Worm (Caenorhabditis elegans): ENCODE data around the gene H41C03.1.

H41C03.1 gene

ce11 chrII:5895870-5896269 is 41.6 kb downstream of the H41C03.1 start, which contains the start of gene F59G1.4:
Gene F59G1.4, plus strand, starts transcription at chrII:5896170.
- no peak for TF ChIP-seq mml-1 (tag; optimal IDR thresholded peaks at IDR 0.05)
- no peak for TF ChIP-seq R02D3.7 (tag; optimal IDR thresholded peaks at IDR 0.05)
- no peak for TF ChIP-seq elt-2 (tag; optimal IDR thresholded peaks at IDR 0.05)
- no peak for TF ChIP-seq hmg-11 (tag; optimal IDR thresholded peaks at IDR 0.05)
- no peak for TF ChIP-seq unc-62 (GFP tag; optimal IDR thresholded peaks at IDR 0.05)
- no peak for TF ChIP-seq tbx-2 (tag; optimal IDR thresholded peaks at IDR 0.05)

ce11 chrII:5896512-5896911 is 42.3 kb downstream of the H41C03.1 start:
- TF ChIP-seq fkh-10 (GFP tag; optimal IDR thresholded peaks at IDR 0.05) (no peak), nhr-11 (tag; optimal IDR thresholded peaks at IDR 0.05) (peak; percentile 87), nhr-28 (tag; optimal IDR thresholded peaks at IDR 0.05) (no peak), lin-15B (tag; optimal IDR thresholded peaks at IDR 0.05) (no peak)

- TF ChIP-seq daf-12 (tag; optimal IDR thresholded peaks at IDR 0.05) (no peak), unc-39 (tag; optimal IDR thresholded peaks at IDR 0.05) (no peak), ama-1 (optimal IDR thresholded peaks at IDR 0.05) (peak; percentile 16), nhr-23 (tag; optimal IDR thresholded peaks at IDR 0.05) (peak; percentile 89), pha-4 (tag; optimal IDR thresholded peaks at IDR 0.05) (peak; percentile 83)
These were observed 44.9 kb downstream of the H41C03.1 start for ce11 chrII:5899080-5899479.

ce11 chrII:5899865-5900486 is 45.8 kb downstream of the H41C03.1 start:
- TF ChIP-seq nhr-12 (tag; optimal IDR thresholded peaks at IDR 0.05) (no peak), unc-39 (tag; optimal IDR thresholded peaks at IDR 0.05) (no peak), elt-2 (tag; optimal IDR thresholded peaks at IDR 0.05) (peak; percentile 65), ceh-16 (tag; optimal IDR thresholded peaks at IDR 0.05) (no peak)

ce11 chrII:5901407-5902026 is 47.3 kb downstream of the H41C03.1 start:
- TF ChIP-seq ama-1 (optimal IDR thresholded peaks at IDR 0.05) (peak; percentile 68), unc-62 (GFP tag; optimal IDR thresholded peaks at IDR 0.05) (peak; percentile 21), nhr-237 (tag; optimal IDR thresholded peaks at IDR 0.05) (no peak), ceh-82 (tag; optimal IDR thresholded peaks at IDR 0.05) (peak; percentile 23), ZK546.5 (tag; optimal IDR thresholded peaks at IDR 0.05) (no peak), mml-1 (tag; optimal IDR thresholded peaks at IDR 0.05) (no peak), pqm-1 (tag; optimal IDR thresholded peaks at IDR 0.05) (peak; percentile 6), nhr-43 (tag; optimal IDR thresholded peaks at IDR 0.05; ENCODE audit: poor library complexity, severe bottlenecking) (peak; percentile 35), egl-5 (tag; optimal IDR thresholded peaks at IDR 0.05) (peak; percentile 76), lin-39 (tag; optimal IDR thresholded peaks at IDR 0.05) (peak; percentile 5), elt-2 (tag; optimal IDR thresholded peaks at IDR 0.05) (peak; percentile 28), pha-4 (tag; optimal IDR thresholded peaks at IDR 0.05) (peak; percentile 5), nfya-1 (tag; optimal IDR thresholded peaks at IDR 0.05; ENCODE audit: insufficient read depth) (peak; percentile 75), nhr-11 (tag; optimal IDR thresholded peaks at IDR 0.05) (no peak), nhr-23 (tag; optimal IDR thresholded peaks at IDR 0.05) (peak; percentile 72), snpc-4 (tag; optimal IDR thresholded peaks at IDR 0.05) (peak; percentile 52), tbx-2 (tag; optimal IDR thresholded peaks at IDR 0.05) (peak; percentile 62), lsy-12 (tag; optimal IDR thresholded peaks at IDR 0.05) (peak; percentile 38), hmg-11 (tag; optimal IDR thresholded peaks at IDR 0.05) (peak; percentile 72)

ce11 chrII:5902139-5902538 is 47.9 kb downstream of the H41C03.1 start:
- TF ChIP-seq nhr-43 (tag; optimal IDR thresholded peaks at IDR 0.05; ENCODE audit: poor library complexity, severe bottlenecking): no peak
- TF ChIP-seq tbx-2 (tag; optimal IDR thresholded peaks at IDR 0.05): no peak
- TF ChIP-seq ama-1 (optimal IDR thresholded peaks at IDR 0.05): no peak
- TF ChIP-seq nhr-23 (tag; optimal IDR thresholded peaks at IDR 0.05): no peak
- TF ChIP-seq aly-2 (tag; optimal IDR thresholded peaks at IDR 0.05): no peak
- no peak for TF ChIP-seq nhr-12 (tag; optimal IDR thresholded peaks at IDR 0.05)
- no peak for TF ChIP-seq skn-1 (tag; optimal IDR thresholded peaks at IDR 0.05)
- TF ChIP-seq elt-3 (tag; optimal IDR thresholded peaks at IDR 0.05): no peak
- no peak for TF ChIP-seq unc-39 (tag; optimal IDR thresholded peaks at IDR 0.05)
- TF ChIP-seq ceh-16 (tag; optimal IDR thresholded peaks at IDR 0.05): no peak
- TF ChIP-seq elt-2 (tag; optimal IDR thresholded peaks at IDR 0.05): no peak
- no peak for TF ChIP-seq mml-1 (tag; optimal IDR thresholded peaks at IDR 0.05)
- TF ChIP-seq daf-12 (tag; optimal IDR thresholded peaks at IDR 0.05): no peak
- TF ChIP-seq jun-1 (tag; optimal IDR thresholded peaks at IDR 0.05): no peak
- no peak for TF ChIP-seq eor-1 (tag; optimal IDR thresholded peaks at IDR 0.05)
- no peak for TF ChIP-seq ztf-4 (tag; optimal IDR thresholded peaks at IDR 0.05)
- no peak for TF ChIP-seq egl-5 (tag; optimal IDR thresholded peaks at IDR 0.05)
- no peak for TF ChIP-seq nhr-237 (tag; optimal IDR thresholded peaks at IDR 0.05)

Data from whole organism, L3 larva.